Fruit fly (Drosophila melanogaster): ENCODE measurements around the gene CG43092.
A peak's percentile ranks its signal among the peaks of the same experiment; 100 is the strongest.

Gene CG43092

DNA sequence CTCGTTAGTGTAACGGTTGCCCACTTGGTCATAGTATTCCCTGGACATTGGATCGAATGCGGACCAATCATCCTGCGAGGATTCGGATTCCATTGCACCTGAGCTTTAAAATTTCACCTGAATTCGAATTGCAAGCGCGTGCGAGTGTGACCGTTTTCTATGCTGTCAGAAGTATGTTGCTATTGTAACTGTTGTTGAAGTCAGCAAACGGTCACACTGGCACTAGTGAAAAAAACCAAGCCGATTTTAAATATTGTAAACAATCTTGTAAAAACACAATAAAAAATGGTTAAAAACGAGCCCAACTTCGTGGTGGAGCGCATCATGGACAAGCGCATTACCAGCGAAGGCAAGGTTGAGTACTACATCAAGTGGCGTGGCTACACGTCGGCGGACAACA, 24.0 kb downstream of the CG43092 start, which contains the start of the genes vret and HP1c (continued):
- TF ChIP-seq aop (GFP tag; IDR thresholded peaks at IDR 0.05) (no peak), gcm (GFP tag; optimal IDR thresholded peaks at IDR 0.05) (no peak), CG4707 (GFP tag; optimal IDR thresholded peaks at IDR 0.05) (no peak), gsb-n (tag; optimal IDR thresholded peaks at IDR 0.05) (no peak), CG13894 (tag; optimal IDR thresholded peaks at IDR 0.05) (no peak), CG13775 (GFP tag; optimal IDR thresholded peaks at IDR 0.05) (no peak), sc (optimal IDR thresholded peaks at IDR 0.05) (no peak), sc (GFP tag; optimal IDR thresholded peaks at IDR 0.05) (no peak), CG9609 (GFP tag; optimal IDR thresholded peaks at IDR 0.05) (no peak), sob (GFP tag; IDR thresholded peaks at IDR 0.05) (no peak), CG30403 (GFP tag; optimal IDR thresholded peaks at IDR 0.05) (no peak), Six4 (GFP tag; optimal IDR thresholded peaks at IDR 0.05) (no peak), CG14441 (GFP tag; IDR thresholded peaks at IDR 0.05) (no peak), Doc3 (GFP tag; IDR thresholded peaks at IDR 0.05; ENCODE audit: partially characterized antibody) (no peak)

DNA sequence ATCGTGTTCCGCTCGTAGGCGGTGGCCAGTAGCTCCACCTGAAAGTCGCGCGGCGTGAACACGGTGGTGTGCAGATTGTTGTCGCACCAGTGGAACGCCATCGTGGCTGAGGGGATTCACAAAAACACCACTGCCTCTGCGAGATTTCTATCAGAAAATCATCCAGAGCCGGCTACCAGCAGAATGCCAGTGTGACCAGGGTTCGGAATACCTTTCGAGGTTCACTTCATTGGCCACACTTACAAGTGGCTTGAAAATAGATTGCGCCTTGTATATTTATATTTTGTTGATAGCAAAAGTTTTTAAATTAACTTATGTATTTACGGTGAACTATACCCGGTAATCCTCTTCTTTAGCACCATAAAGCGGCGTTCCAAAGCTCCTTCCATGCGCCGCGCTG, 28.5 kb downstream of the CG43092 start, which contains the start of the genes Dcr-1 and CG6985:
TSS of gene Dcr-1 (minus strand) at position 162 of the 400 bp plus-strand sequence.
TSS of gene CG6985 (plus strand) at position 221 of the 400 bp plus-strand sequence.
- TF ChIP-seq gro (GFP tag; optimal IDR thresholded peaks at IDR 0.05) (no peak), CG34422 (GFP tag; IDR thresholded peaks at IDR 0.05) (peak; percentile 54; the same call in 1 of the 3 replicates), sna (GFP tag; IDR thresholded peaks at IDR 0.05; ENCODE audit: partially characterized antibody) (peak; percentile 45; the same call in 1 of the 2 replicates), sens (GFP tag) (no peak), Jarid2 (GFP tag; optimal IDR thresholded peaks at IDR 0.05) (no peak), scrt (GFP tag; optimal IDR thresholded peaks at IDR 0.05) (no peak), CG34224 (GFP tag; IDR thresholded peaks at IDR 0.05; ENCODE audit: partially characterized antibody) (peak; percentile 33; the same call in 2 of the 3 replicates), HmgZ (tag; optimal IDR thresholded peaks at IDR 0.05) (peak; percentile 11), YL-1 (GFP tag; optimal IDR thresholded peaks at IDR 0.05) (peak; percentile 50), hbn (GFP tag; IDR thresholded peaks at IDR 0.05; ENCODE audit: partially characterized antibody) (peak; percentile 28; the same call in 1 of the 2 replicates), CG31365 (tag; optimal IDR thresholded peaks at IDR 0.05) (no peak), MESR4 (GFP tag; optimal IDR thresholded peaks at IDR 0.05) (peak; percentile 53), croc (GFP tag; conservative IDR thresholded peaks at IDR 0.05) (no peak), Lim3 (GFP tag; IDR thresholded peaks at IDR 0.05) (no peak), dysf (GFP tag; IDR thresholded peaks at IDR 0.05) (no peak), CG32767 (GFP tag; IDR thresholded peaks at IDR 0.05) (no peak), Dll (GFP tag; IDR thresholded peaks at IDR 0.05; ENCODE audit: partially characterized antibody) (0 out of 4 replicates have a peak, but pooled peaks have one; percentile 23), CG17186 (GFP tag; optimal IDR thresholded peaks at IDR 0.05) (peak; percentile 20), pzg (GFP tag; optimal IDR thresholded peaks at IDR 0.05) (peak; percentile 42), zen2 (GFP tag; IDR thresholded peaks at IDR 0.05; ENCODE audit: partially characterized antibody) (0 out of 3 replicates have a peak, but pooled peaks have one; percentile 20), gfzf (GFP tag; optimal IDR thresholded peaks at IDR 0.05) (peak; percentile 69), Ets97D (GFP tag; optimal IDR thresholded peaks at IDR 0.05) (no peak), vnd (GFP tag; IDR thresholded peaks at IDR 0.05; ENCODE audit: partially characterized antibody) (peak; percentile 29; the same call in 1 of the 3 replicates), Dp (GFP tag; optimal IDR thresholded peaks at IDR 0.05) (peak; percentile 64), CG4617 (GFP tag; optimal IDR thresholded peaks at IDR 0.05; ENCODE audit: borderline replicate concordance) (peak; percentile 56), CG9797 (GFP tag; optimal IDR thresholded peaks at IDR 0.05) (peak; percentile 43), stwl (tag; optimal IDR thresholded peaks at IDR 0.05) (peak; percentile 40), CG14710 (tag; optimal IDR thresholded peaks at IDR 0.05) (peak; percentile 50), Sin3A (optimal IDR thresholded peaks at IDR 0.05) (peak; percentile 13), MBD-R2 (GFP tag; IDR thresholded peaks at IDR 0.05) (peak; percentile 88), Scr (GFP tag; IDR thresholded peaks at IDR 0.05; ENCODE audit: partially characterized antibody) (peak; percentile 32), grn (GFP tag; optimal IDR thresholded peaks at IDR 0.05) (peak; percentile 56), mld (GFP tag; IDR thresholded peaks at IDR 0.05; ENCODE audit: partially characterized antibody) (0 out of 3 replicates have a peak, but pooled peaks have one; percentile 24), BEAF-32 (GFP tag; optimal IDR thresholded peaks at IDR 0.05) (peak; percentile 19), CG13287 (GFP tag; IDR thresholded peaks at IDR 0.05; ENCODE audit: partially characterized antibody) (peak; percentile 40)

All from whole organism, embryonic.